Worm (Caenorhabditis elegans): ENCODE results near the gene B0198.3.

DNA sequence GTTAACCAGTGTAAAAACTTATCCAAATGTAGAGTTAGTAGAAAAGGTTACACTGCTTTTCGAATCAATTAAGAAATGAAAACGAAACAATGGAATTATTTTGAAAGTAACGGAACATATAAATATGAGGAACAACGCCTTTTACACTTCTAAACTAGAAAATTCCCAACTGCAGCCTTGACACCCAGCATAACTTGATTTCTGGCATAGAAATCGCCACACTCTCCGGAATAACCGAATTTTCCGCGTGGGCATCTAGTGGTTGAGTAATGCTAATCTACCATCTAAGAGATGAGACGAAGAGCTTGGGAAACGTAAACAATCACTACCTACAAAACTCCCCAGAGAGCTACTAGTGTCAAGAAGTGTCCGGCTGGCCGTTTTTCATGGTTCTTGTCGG, 24.4 kb upstream of the B0198.3 start:
- TF ChIP-seq ztf-11 (tag; optimal IDR thresholded peaks at IDR 0.05) = no peak
- no peak for TF ChIP-seq ceh-16 (tag; optimal IDR thresholded peaks at IDR 0.05)

All from whole organism, L3 larva.